Worm (Caenorhabditis elegans) whole organism, L4 larva: ENCODE results near the gene R05D8.11.

ENCODE experiments used
- F37D6.2 ChIP-seq: sonication (generic microtip); optimal IDR thresholded peaks from 2 replicates; lab custom pipeline; 2016; ENCODE audit warnings: mild to moderate bottlenecking, missing genetic modification characterization, missing compliant biosample characterization
- ceh-44 ChIP-seq: fragments of 200-800 bp; sonication (Bioruptor generic); IDR thresholded peaks from 2 replicates; pipeline ENCODE4 v1.3.6; 2022; ENCODE audit warnings: missing genetic modification reagents, missing genetic modification characterization, missing compliant biosample characterization
- fos-1 ChIP-seq: fragments of 150-350 bp; optimal IDR thresholded peaks from 2 replicates; lab custom pipeline; 2014; ENCODE audit warnings: missing biosample characterization, missing genetic modification characterization
- madf-9 ChIP-seq: fragments of 200-800 bp; sonication (Bioruptor generic); conservative IDR thresholded peaks from 2 replicates; pipeline ENCODE4 v1.3.6; 2022; ENCODE audit warnings: missing genetic modification reagents, missing genetic modification characterization, missing compliant biosample characterization
- mep-1 ChIP-seq: fragments of 150-350 bp; sonication (generic microtip); optimal IDR thresholded peaks from 3 replicates; lab custom pipeline; 2014; ENCODE audit warnings: missing biosample characterization, missing genetic modification characterization
- nhr-28 ChIP-seq: fragments of 150-350 bp; optimal IDR thresholded peaks from 2 replicates; lab custom pipeline; 2014; ENCODE audit warnings: missing biosample characterization, missing genetic modification characterization
- spr-3 ChIP-seq: fragments of 200-800 bp; sonication (Bioruptor generic); optimal IDR thresholded peaks from 2 replicates; lab custom pipeline; 2018; ENCODE audit warnings: mild to moderate bottlenecking, missing genetic modification characterization, missing compliant biosample characterization
- zag-1 ChIP-seq: fragments of 150-350 bp; optimal IDR thresholded peaks from 2 replicates; lab custom pipeline; 2014; ENCODE audit warnings: missing biosample characterization, missing genetic modification characterization

ce11 chrV:2807760-2808159, 27.1 kb upstream of the R05D8.11 start, which contains the start of gene ketn-1:
- TF ChIP-seq F37D6.2 (no peak), spr-3 (no peak), madf-9 (no peak), nhr-28 (tag; lab: Kevin White, UChicago) (no peak), fos-1 (no peak), mep-1 (tag; lab: Kevin White, UChicago) (no peak), zag-1 (tag; lab: Kevin White, UChicago) (no peak), ceh-44 (no peak)
